Fruit fly (Drosophila melanogaster) whole organism: ENCODE results near the gene CG43673.

ENCODE experiments used
- CG8478 ChIP-seq: fragments of >200 bp; optimal IDR thresholded peaks from 2 replicates; lab custom pipeline; 2018; ENCODE audit warnings: inconsistent platforms
- Dll ChIP-seq: fragments of >200 bp; optimal IDR thresholded peaks from 2 replicates; lab custom pipeline; 2017
- EcR ChIP-seq, 2 experiments: fragments of >200 bp; optimal IDR thresholded peaks; 2 replicates each; lab custom pipeline; 2017; ENCODE audit warnings: missing biosample characterization in 2 of 2, missing genetic modification characterization in 2 of 2, missing genetic modification reagents in 2 of 2
- pan ChIP-seq: fragments of >200 bp; optimal IDR thresholded peaks from 2 replicates; lab custom pipeline; 2017
- psq ChIP-seq: fragments of >200 bp; optimal IDR thresholded peaks from 2 replicates; lab custom pipeline; 2017
- usp ChIP-seq: fragments of >200 bp; optimal IDR thresholded peaks from 2 replicates; lab custom pipeline; 2017; ENCODE audit warnings: missing biosample characterization, missing genetic modification characterization, mixed read lengths

DNA sequence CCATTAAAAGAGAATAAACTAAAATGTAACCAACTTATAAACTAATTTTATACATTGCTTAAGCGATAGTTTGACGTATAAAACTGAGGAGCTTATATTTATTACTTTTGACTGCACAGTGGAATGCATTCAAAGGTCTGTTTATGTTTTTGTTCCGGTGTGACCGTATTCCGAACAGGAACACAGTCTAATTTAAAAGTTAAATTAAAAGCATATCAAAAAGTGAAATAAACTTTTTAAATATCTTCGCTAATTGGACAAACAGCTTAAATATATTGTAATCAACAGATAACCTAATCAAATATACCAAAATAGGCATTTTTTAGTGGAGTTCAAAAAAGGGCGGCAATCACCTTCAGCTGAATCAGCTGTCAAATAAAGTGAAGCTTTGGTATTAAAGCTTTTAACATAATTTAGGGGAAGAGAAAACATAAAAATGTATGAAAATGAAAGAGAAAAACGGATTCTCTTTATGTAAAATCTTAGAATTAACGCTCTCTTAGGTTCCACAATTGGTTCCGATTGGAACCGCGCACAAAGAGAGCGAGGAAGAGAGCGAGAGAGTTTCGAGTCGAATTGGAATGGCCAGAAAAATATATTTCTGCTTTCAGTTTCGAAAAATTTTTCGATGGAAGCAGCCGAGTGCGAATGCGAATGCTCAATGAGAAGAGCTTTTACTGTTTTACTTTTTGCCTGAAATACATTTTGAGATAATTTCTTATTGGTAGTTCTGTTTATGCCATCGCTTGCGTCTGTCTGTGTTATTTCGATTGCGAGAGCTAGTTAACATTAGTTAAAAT lies 25.0 kb downstream of the CG43673 start, which contains the start of the genes PGRP-LE and sd:
- TF ChIP-seq Dll (lab: Kevin White, UChicago), result no peak
- no peak for TF ChIP-seq psq
- TF ChIP-seq EcR (GFP tag; optimal IDR thresholded peaks at IDR 0.05; lab: Kevin White, UChicago), result no peak
- TF ChIP-seq usp (GFP tag; lab: Kevin White, UChicago), result no peak
- no peak for TF ChIP-seq pan
- TF ChIP-seq CG8478 (lab: Kevin White, UChicago), result no peak
